Fruit fly (Drosophila melanogaster) whole organism, larva: Measurements from ENCODE around the gene CG13405.

Experiments used
- noc ChIP-seq: fragments of 200-800 bp; sonication (Bioruptor generic); optimal IDR thresholded peaks from 3 replicates; lab custom pipeline; 2019; ENCODE audit warnings: missing biosample characterization, mild to moderate bottlenecking, missing genetic modification characterization, moderate library complexity

CG13405 gene

DNA sequence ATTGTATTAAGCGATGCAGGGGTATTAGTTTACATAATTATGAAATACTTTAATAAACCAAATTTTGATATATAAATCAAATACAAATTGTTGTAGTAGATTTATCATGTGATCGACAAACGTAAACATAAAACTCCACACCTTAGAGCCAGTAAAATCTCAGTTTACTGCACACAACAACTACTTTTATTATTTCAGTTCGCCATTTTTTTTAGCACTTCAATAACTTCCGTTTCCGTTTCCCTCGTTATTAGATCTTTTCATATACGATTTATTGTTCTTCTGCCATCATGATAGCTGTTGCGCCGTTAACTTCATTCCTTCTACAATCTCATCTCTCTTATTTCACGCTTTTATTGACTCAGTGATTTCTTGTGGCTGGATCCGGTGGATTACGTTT is at the start of gene CG13405:
Gene CG13405 (minus strand): TSS at position 101 of the 400 bp plus-strand sequence.
- no peak for TF ChIP-seq noc (tag; lab: Kevin White, UChicago)

DNA sequence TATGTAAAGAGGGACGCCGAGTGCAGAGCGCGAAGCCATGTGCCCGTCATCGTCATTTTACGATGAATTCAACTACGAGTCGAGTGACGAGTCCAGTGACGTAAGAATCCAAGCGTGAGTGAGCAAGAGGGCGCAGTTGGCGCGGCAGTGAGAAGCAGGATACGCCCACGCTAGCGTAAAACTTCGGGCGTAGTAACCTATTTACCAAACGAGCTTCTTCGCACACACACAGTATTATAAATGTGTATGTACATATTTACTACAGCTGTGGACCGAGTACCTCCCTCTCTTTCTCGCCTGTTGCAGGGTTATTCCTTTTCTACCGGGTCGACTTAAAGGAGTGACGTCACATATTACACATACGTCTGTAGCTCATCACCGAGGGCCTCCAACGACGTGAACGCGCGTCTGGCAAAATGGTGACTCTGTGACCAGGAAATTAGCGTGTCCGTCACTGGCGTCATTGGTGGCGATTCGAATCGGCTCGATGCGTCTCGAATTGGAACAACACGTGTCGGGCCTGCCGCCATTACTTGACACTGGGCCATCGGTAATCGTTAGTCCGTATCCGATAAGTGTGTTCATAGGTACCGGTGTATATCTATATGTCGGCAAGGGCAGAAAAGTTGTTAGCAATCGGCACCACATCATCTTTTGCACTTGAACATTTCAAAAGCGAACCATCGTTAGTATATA is 48.8 kb upstream of the CG13405 start:
- no peak for TF ChIP-seq noc (tag; lab: Kevin White, UChicago)

DNA sequence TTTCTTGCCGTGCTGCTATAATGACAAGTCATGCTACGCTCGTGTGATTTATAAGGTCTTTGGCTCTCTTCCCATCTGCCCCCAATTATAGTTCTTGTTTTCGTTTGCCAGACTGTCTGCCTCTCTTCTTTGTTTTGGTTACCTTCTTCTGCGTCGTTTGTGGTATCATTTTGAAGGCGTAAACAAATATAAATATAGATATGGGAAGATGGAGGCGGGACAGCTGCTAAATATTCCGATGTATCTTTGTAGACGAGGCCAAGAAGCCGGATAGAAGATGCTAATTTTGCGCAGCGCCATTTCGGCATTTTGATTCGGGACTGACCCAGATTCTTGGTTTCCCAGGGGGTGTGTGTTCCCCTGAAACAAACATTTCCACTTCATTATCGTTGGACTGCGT is 44.3 kb upstream of the CG13405 start:
- TF ChIP-seq noc (tag; lab: Kevin White, UChicago) = no peak

DNA sequence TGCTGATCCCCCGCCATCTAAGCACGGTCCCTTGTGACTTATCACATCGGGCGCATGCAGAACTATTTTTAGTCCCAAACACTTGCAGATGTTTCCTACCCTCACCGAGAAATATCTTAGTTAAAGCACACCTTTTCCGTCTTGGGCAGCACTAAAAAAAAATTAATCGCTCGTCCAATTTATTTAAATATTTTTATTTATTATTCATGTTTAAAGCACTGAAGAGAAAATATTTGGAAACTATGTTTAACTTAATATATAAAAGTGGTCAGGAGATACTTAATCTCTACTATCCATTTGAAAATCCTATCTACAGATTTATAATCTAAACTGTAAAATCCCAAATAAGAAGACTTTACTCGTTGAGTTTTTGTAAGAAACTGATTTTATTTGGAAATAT is 34.8 kb upstream of the CG13405 start:
- TF ChIP-seq noc (tag; lab: Kevin White, UChicago) = no peak

DNA sequence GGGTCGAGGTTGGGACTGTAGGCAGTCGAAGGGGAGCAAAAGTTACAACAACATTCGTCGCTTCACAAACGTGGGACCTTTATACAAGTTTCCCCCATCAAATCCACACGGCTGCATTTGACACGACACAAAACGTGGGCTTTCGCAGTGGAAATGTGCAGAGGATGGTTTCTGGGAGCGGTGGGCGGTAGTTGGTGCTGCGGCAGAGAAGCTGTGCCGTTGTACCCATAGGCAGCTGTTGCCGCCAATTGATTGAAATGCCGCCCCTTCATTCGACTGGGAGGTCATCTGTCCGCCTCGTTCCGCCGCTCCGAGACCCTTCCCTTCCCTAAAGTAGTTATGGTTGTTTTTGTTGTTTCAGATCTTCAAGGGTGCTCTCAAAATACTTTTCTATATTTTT is 33.9 kb upstream of the CG13405 start:
- TF ChIP-seq noc (tag; lab: Kevin White, UChicago) = no peak

DNA sequence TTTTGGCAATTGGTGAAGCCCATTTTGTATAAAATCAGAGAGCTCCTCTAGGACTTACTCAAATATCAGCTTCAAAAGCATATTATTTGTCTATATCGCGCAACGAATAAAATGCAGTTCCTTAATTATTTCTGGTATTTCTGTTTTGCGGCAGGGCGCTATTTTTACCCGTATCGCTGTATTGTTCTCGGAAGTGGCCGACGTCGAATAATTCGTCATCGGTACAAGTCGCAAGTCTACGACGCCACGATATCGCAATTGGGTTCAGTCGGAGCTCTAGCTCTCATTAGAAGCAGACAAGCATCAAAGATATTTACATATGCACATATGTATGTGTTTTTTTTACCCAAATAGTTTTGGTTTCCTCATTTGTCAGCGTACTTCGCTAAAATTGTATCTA is 28.9 kb upstream of the CG13405 start:
- TF ChIP-seq noc (tag; lab: Kevin White, UChicago) = no peak

DNA sequence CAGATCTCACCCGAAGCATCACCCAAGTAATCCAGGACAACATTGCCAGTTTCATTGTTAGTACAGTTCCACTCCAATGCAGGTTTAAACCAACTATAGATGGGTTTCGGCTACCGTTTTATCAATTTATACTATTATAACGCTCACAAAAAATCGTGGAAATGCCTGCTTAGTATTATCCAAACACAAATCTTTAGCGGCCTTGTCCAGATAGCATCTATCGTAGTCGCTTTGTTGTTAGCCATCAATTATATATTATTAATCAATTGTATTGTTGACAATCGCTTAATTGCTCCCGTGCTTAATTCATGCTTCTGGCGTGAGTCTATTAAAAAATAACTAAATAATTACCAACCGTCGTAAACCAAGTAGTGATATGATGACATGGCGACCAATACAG is 23.1 kb upstream of the CG13405 start, which contains the start of gene CG12483:
Gene CG12483 (minus strand): TSS at position 101 of the 400 bp plus-strand sequence.
- no peak for TF ChIP-seq noc (tag; lab: Kevin White, UChicago)

DNA sequence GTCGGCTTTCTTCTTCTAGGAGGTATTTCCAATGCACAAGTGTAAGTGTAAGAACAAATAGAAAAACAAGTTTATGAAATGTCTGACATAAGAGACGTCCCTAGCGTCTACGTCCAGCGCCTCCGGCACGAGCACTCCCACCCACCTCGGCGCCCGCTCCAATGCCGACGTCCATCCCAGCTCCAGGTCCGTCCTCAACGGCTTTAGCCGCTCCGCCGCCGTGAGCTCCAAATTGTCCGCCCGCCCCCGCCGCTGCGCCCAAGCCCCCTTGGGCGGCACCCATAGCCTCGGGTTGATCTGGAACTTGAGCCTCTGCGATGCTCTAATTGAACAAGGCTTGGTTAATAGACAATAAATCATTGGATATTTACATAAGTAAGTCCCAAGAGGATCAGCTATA is 22.7 kb upstream of the CG13405 start:
- no peak for TF ChIP-seq noc (tag; lab: Kevin White, UChicago)

DNA sequence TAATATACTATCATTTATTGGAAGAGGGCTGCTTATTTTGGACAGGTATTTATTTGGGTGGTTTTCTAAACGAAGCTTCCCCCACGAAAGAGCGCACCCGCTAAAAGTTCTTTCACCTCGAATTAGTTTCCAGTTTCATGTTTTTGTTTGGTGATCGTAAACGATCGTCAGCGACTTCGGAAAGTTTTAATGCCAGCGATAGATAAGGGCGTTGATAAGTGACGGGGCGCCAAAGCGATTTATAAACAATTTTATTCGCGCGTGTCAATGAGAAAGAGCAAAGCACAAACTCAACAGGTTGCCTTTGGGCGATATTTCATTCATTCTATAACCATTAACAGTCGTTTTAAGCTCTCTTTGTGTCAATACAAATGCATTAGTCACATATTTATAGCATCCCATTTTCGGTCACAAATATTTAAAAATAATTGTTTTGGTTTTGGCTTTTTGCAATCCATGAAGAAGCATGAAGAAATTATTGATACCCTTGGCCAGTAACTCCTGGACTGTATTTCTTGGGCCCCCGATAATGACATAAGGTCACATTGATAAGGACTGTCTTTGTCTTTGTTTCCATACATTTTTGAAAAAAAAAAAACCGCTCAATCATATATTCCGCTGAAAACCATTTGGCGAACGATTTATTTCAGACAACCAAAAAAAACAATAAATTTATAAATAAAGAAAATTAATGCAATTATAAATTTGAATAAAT is 20.4 kb upstream of the CG13405 start:
- TF ChIP-seq noc (tag; lab: Kevin White, UChicago) = peak; percentile 20

DNA sequence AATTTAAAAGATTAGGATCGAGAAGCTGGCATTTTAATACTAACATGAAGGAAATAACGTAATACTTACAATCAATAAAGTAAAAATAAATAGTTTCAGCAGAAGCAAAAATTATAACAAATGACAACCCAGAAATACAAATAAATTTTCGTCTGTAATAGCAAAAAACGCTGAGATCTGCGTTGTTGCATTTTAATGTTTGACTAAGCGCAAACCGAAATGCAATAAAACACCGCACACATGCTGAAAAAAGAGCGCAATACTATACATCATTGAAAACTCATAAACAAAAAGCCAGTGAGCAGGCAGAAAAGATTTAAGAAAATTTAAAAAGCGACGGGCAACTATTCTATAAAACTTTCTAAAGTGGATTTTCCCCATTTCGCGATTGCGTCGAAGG is 19.7 kb upstream of the CG13405 start:
- no peak for TF ChIP-seq noc (tag; lab: Kevin White, UChicago)

DNA sequence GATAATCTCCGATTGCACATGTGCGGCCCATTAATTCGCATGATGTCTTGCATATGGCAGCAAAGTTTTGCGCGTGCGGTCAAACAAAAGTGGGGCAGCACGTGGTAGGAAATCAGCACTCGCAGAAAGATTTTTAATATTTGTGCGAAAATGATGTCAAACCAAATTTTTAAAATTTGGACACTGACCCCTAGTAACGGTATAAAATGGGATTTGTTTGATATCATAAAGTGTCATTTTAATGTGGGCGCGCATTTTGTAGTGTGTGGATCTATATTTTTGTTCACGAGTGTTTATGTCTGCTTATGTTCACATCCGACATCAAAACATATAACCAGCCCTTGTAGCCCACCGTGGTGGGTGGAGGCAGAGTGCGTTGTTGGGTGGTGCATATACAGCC is 18.9 kb upstream of the CG13405 start:
- peak; percentile 12 for TF ChIP-seq noc (tag; lab: Kevin White, UChicago)

DNA sequence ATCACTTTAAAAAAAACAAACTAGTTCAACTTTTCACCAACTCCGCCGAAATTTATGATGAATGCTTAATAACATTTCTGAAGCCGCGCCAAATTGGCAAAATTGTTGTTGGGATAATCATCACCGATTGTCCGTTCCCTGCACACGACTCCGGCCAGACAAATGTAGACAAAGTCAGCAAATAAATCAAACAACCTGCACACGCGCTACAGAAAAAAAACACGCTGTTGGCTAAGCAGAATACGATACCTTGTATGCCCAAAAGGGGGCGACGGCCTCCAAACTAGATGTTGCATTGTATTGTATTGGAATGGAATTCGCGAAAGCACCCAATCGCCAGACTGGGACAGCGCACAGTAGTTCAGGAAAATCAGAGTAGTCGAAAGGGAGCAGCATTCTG is 18.4 kb upstream of the CG13405 start:
- TF ChIP-seq noc (tag; lab: Kevin White, UChicago) = no peak

DNA sequence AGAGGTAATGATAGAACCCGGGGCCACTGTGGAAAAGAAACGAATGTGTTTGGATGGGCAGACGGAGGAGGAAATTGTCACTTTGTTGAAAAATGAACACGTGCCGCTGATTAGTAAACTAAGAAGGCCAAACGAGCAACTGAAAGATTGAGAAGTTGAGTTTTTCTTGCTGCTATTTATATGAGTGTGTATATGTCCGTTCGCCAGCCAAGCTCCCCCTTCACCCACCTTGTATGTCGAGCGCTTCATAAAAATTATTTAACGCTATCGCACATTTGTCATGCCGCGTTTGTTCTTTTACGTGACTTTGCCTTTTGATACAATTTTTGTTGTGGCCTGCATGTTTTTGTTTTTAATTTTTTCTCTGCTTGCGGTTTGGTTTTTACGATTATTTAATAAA is 16.8 kb upstream of the CG13405 start:
- TF ChIP-seq noc (tag; lab: Kevin White, UChicago) = peak; percentile 32

DNA sequence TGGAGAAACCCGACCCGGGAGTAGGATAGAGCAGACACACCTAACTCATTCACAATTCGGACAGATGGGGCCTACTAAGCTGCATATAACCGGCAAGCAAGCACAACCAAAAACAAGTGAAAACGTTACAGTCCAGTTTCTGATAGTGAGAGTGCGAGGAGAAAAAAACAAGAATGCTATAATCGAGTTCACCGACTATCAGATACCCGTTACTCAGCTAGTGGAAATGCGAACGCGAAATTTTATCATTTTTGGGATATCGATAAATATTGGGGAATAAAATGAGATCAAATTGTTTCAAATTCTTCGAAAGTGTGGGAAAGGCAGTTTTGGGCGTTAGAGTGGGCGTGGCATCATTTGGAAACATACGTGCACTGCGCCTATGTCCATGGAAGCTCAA is 15.8 kb upstream of the CG13405 start:
- no peak for TF ChIP-seq noc (tag; lab: Kevin White, UChicago)

DNA sequence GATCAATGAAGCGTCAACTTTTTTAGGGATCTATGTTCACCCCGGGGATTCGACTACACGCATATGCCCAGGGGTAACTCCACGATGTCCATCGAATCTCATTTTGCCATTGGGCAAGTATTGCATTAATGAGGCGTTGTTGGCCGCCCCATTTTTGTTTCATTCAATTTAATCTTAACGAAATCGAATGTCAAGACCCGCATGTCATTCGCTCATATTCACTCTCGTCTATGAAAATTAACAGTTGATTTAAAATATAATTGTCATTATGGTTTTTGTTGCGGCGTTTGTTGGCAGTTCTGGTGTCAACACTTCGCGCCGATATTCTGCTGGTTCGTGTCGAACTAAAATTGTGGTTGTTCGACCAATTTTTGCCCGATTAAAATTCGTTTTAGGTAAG is 11.8 kb upstream of the CG13405 start:
- no peak for TF ChIP-seq noc (tag; lab: Kevin White, UChicago)

DNA sequence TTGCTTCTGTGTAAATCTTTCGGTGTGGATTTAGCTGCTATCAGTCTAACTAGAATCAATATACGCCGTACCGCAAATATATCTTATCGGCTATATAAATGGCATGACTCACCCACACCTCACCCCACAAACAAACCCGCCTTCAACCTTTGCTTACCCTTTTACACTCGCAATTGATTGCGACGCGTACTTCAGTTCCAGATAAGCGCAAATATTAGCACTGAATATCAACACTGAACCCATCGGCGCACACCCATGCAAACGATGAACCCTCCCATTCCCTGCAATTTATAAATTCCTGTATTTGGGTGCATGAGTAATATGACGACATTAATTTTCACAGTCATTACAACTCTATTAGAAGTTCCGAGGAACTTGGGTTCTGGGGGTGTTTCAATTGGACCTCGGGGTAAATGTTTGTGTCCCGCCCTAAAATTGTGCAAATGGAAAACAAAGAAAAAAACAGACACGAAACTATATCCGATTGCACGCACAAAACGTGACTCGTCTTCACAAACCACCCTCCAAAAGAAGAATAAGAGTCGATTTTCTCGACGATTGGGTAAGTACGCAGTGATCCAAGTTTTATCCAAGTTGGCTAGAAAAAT is 10.2 kb upstream of the CG13405 start:
- TF ChIP-seq noc (tag; lab: Kevin White, UChicago) = peak; percentile 25

DNA sequence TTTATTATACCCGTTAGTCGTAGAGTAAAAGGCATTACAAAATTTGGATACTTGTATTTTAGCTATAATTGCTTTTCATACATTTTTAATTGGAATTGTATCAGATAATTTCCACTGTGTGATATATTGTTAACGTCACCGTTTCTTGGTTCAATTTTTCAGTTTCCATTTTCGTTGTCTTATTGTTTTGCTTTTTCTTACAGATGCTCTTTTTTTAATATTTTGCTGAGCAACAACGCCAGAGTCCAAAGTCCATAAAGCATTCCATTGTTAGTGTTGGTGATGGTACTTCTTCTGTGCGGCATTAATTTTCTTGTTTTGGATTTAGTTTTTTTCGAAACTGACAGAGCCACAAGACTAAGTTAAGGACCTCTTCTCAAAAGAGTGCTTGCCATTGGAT is 7.8 kb upstream of the CG13405 start:
- TF ChIP-seq noc (tag; lab: Kevin White, UChicago) = no peak
